Fruit fly (Drosophila melanogaster): Measurements from ENCODE around the gene Cdk8.
A peak's percentile ranks its signal among the peaks of the same experiment; 100 is the strongest.

Gene Cdk8

DNA sequence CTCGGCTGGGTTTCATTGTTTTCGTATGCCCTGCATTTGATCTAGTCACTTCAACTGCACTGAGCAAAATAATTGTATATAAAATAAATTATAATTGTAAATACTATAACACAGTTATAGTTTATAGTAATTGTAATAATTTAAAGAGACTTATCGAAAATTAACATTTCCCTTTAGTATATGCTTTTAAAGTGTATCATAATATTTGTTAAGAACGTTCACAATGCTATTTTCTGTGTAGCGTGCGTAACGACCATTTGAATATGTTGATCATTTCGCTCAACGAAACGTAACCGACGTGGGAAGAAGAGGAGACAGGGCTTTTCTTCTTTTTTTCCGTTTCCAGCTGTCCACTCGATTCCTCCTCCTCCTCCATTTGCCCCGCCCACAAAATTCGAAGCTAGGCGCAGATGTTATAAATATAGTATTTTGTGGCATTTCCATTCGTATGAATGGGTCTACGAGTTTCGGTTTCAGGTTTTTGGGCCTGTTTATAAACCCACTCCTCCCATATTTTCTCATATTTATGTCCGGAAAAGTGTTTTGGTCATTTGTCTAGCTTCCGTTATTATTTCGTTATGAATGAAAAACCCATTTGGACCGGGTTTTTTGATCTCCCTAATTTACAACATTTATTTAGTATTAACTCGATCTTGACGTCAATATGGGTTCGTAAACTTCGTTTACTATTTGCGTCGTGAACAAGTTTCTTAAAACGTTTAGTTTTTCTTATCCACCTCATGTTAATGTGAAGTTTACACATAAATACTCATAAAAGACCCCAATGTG is 18.2 kb upstream of the Cdk8 start (continued):
- TF ChIP-seq Nf-YA (GFP tag; IDR thresholded peaks at IDR 0.05), result peak; percentile 49; the same call in 1 of the 2 replicates
- peak; percentile 95 for TF ChIP-seq CG17829 (tag; optimal IDR thresholded peaks at IDR 0.05)
- peak; percentile 93 for TF ChIP-seq nmo (GFP tag; optimal IDR thresholded peaks at IDR 0.05)
- TF ChIP-seq Antp (GFP tag; optimal IDR thresholded peaks at IDR 0.05), result no peak
- peak; percentile 26 for TF ChIP-seq CG31388 (GFP tag; optimal IDR thresholded peaks at IDR 0.05)
- TF ChIP-seq CG30020 (tag; optimal IDR thresholded peaks at IDR 0.05), result peak; percentile 9
- TF ChIP-seq CG10147 (GFP tag; optimal IDR thresholded peaks at IDR 0.05), result peak; percentile 67
- TF ChIP-seq twi (tag; optimal IDR thresholded peaks at IDR 0.05), result no peak
- TF ChIP-seq tap (tag; optimal IDR thresholded peaks at IDR 0.05), result peak; percentile 90
- TF ChIP-seq CG4282 (GFP tag; optimal IDR thresholded peaks at IDR 0.05), result no peak
- no peak for TF ChIP-seq fru (optimal IDR thresholded peaks at IDR 0.05)
- TF ChIP-seq CG33213 (GFP tag; optimal IDR thresholded peaks at IDR 0.05), result no peak
- peak; percentile 30 for TF ChIP-seq fd64A (GFP tag; optimal IDR thresholded peaks at IDR 0.05)
- peak; percentile 54; the same call in 1 of the 2 replicates for TF ChIP-seq cas (GFP tag; IDR thresholded peaks at IDR 0.05)
- peak; percentile 66 for TF ChIP-seq ro (GFP tag; IDR thresholded peaks at IDR 0.05)
- peak; percentile 51 for TF ChIP-seq CG8281 (tag; optimal IDR thresholded peaks at IDR 0.05)
- no peak for TF ChIP-seq CkIIα-i1 (GFP tag; IDR thresholded peaks at IDR 0.05)
- TF ChIP-seq CG11093 (GFP tag; IDR thresholded peaks at IDR 0.05), result peak; percentile 75
- peak; percentile 90 for TF ChIP-seq Sox102F (GFP tag; optimal IDR thresholded peaks at IDR 0.05)
- TF ChIP-seq CG14050 (GFP tag; IDR thresholded peaks at IDR 0.05), result peak; percentile 39; the same call in 1 of the 3 replicates
- TF ChIP-seq CG31224 (GFP tag; IDR thresholded peaks at IDR 0.05), result peak; percentile 61
- no peak for TF ChIP-seq CG16863 (GFP tag; optimal IDR thresholded peaks at IDR 0.05)

DNA sequence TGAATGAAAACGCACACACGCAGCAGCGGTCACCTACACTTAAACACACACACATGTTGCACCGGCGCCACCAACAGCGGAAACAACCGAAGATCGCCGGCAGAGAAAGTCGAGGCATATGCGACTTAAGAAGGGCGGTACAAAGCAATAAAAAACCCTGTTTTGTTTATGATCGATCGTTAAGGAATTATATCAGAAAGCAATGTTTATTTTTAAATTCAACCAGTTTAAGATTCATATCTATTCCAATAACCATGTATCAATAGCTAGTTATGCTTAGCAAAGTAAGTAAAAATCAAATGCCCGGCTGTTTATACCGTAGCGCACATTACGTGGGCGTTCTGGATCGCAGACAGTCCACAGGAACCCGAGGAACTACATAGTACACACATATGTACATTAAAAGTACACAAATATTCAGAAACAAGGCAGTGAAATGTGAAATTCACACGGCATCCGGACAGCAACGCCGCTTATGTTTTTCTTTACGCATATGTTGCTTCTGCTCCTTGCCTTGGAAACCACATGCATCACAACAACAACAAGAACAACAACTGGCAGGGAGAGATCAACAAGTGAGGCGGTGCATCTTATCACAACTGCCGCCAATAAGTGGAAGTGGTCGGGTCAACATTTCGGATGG is 17.4 kb upstream of the Cdk8 start:
- TF ChIP-seq CG14014 (GFP tag; IDR thresholded peaks at IDR 0.05), result peak; percentile 96
- peak; percentile 84 for TF ChIP-seq Myb (GFP tag; optimal IDR thresholded peaks at IDR 0.05)
- TF ChIP-seq Ada2b (GFP tag; IDR thresholded peaks at IDR 0.05), result peak; percentile 94
- TF ChIP-seq fd96Cb (tag; optimal IDR thresholded peaks at IDR 0.05), result peak; percentile 99
- peak; percentile 92 for TF ChIP-seq caup (GFP tag; optimal IDR thresholded peaks at IDR 0.05; ENCODE audit: severe bottlenecking)
- TF ChIP-seq pum (GFP tag; optimal IDR thresholded peaks at IDR 0.05), result peak; percentile 99
- TF ChIP-seq CG11398 (GFP tag; optimal IDR thresholded peaks at IDR 0.05), result peak; percentile 96
- TF ChIP-seq CTCF (GFP tag; optimal IDR thresholded peaks at IDR 0.05), result peak; percentile 72
- peak; percentile 86 for TF ChIP-seq Jarid2 (GFP tag; optimal IDR thresholded peaks at IDR 0.05)
- no peak for TF ChIP-seq hth (optimal IDR thresholded peaks at IDR 0.05)
- peak; percentile 94 for TF ChIP-seq CG7556 (GFP tag; optimal IDR thresholded peaks at IDR 0.05)
- TF ChIP-seq CG18262 (tag; optimal IDR thresholded peaks at IDR 0.05), result peak; percentile 99
- peak; percentile 88 for TF ChIP-seq da (GFP tag; optimal IDR thresholded peaks at IDR 0.05)
- TF ChIP-seq pros (GFP tag; optimal IDR thresholded peaks at IDR 0.05), result peak; percentile 87
- TF ChIP-seq Stat92E (GFP tag; optimal IDR thresholded peaks at IDR 0.05), result peak in 1 of 3 experiments; percentile 96
- peak; percentile 94 for TF ChIP-seq CG12769 (tag; optimal IDR thresholded peaks at IDR 0.05)
- peak; percentile 95 for TF ChIP-seq HLH3B (GFP tag; IDR thresholded peaks at IDR 0.05)
- no peak for TF ChIP-seq ato (GFP tag; IDR thresholded peaks at IDR 0.05; ENCODE audit: partially characterized antibody)
- TF ChIP-seq ind (GFP tag; optimal IDR thresholded peaks at IDR 0.05), result peak; percentile 98
- peak; percentile 93 for TF ChIP-seq BtbVII (GFP tag; optimal IDR thresholded peaks at IDR 0.05)
- TF ChIP-seq Mrtf (GFP tag; IDR thresholded peaks at IDR 0.05), result peak; percentile 96
- TF ChIP-seq ems (GFP tag; optimal IDR thresholded peaks at IDR 0.05), result peak; percentile 98
- peak; percentile 96 for TF ChIP-seq CG10462 (GFP tag; optimal IDR thresholded peaks at IDR 0.05)
- peak; percentile 93 for TF ChIP-seq eyg (GFP tag; optimal IDR thresholded peaks at IDR 0.05)
- TF ChIP-seq CG9437 (GFP tag; optimal IDR thresholded peaks at IDR 0.05), result peak; percentile 86
- TF ChIP-seq seq (GFP tag; IDR thresholded peaks at IDR 0.05), result peak; percentile 95
- peak; percentile 90 for TF ChIP-seq fu2 (GFP tag; optimal IDR thresholded peaks at IDR 0.05)
- TF ChIP-seq Hmr (GFP tag; optimal IDR thresholded peaks at IDR 0.05), result peak; percentile 88

All from whole organism, embryonic.